Fruit fly (Drosophila melanogaster) whole organism, embryonic: Measurements from ENCODE around the gene CG6574.

Experiments
- Adf1 ChIP-seq: fragments of 200-800 bp; sonication (Bioruptor generic); IDR thresholded peaks from 2 replicates; pipeline ENCODE4 v1.3.6; 2022; ENCODE audit warnings: missing biosample characterization, missing genetic modification characterization
- Aef1 ChIP-seq: fragments of 200-800 bp; sonication (Bioruptor generic); IDR thresholded peaks from 3 replicates; pipeline ENCODE4 v1.3.6; 2022; ENCODE audit warnings: missing biosample characterization, missing genetic modification characterization
- Awh ChIP-seq: fragments of 200-800 bp; sonication (Bioruptor generic); IDR thresholded peaks from 2 replicates; pipeline ENCODE4, ENCODE4 v1.3.6; 2022; ENCODE audit warnings: missing biosample characterization, missing genetic modification characterization
- Bgb ChIP-seq: fragments of 200-800 bp; sonication (Bioruptor generic); IDR thresholded peaks from 2 replicates; pipeline ENCODE4 v1.3.6; 2022; ENCODE audit warnings: missing biosample characterization, missing genetic modification characterization; ENCODE audit not compliant: partially characterized antibody
- CG10147 ChIP-seq: fragments of 200-800 bp; sonication (Bioruptor generic); optimal IDR thresholded peaks from 2 replicates; lab custom pipeline; 2019; ENCODE audit warnings: missing biosample characterization, mild to moderate bottlenecking, missing genetic modification characterization, moderate library complexity
- CG10565 ChIP-seq: fragments of 200-800 bp; sonication (Bioruptor generic); optimal IDR thresholded peaks from 3 replicates; lab custom pipeline; 2016; ENCODE audit warnings: missing biosample characterization, mild to moderate bottlenecking, missing genetic modification characterization
- CG11247 ChIP-seq: fragments of 200-800 bp; sonication (Bioruptor generic); IDR thresholded peaks from 2 replicates; pipeline ENCODE4 v1.3.6; 2022; ENCODE audit warnings: missing biosample characterization, missing genetic modification characterization
- CG1233 ChIP-seq: fragments of 200-800 bp; sonication (Bioruptor generic); optimal IDR thresholded peaks from 4 replicates; lab custom pipeline; 2018; ENCODE audit warnings: missing biosample characterization, mild to moderate bottlenecking, missing genetic modification characterization
- CG13424 ChIP-seq: fragments of 200-800 bp; sonication (Bioruptor generic); optimal IDR thresholded peaks from 2 replicates; lab custom pipeline; 2019; ENCODE audit warnings: missing biosample characterization, mild to moderate bottlenecking, missing genetic modification characterization, moderate library complexity
- CG14050 ChIP-seq: fragments of 200-800 bp; sonication (Bioruptor generic); IDR thresholded peaks from 3 replicates; pipeline ENCODE4 v1.3.6; 2022; ENCODE audit warnings: missing biosample characterization, missing genetic modification characterization
- CG14710 ChIP-seq: fragments of 200-800 bp; sonication (Bioruptor generic); optimal IDR thresholded peaks from 3 replicates; lab custom pipeline; 2019; ENCODE audit warnings: missing biosample characterization, mild to moderate bottlenecking, missing genetic modification characterization, moderate library complexity
- CG15011 ChIP-seq: fragments of 200-800 bp; sonication (Bioruptor generic); optimal IDR thresholded peaks from 3 replicates; lab custom pipeline; 2018; ENCODE audit warnings: missing biosample characterization, mild to moderate bottlenecking, missing genetic modification characterization
- CG15269 ChIP-seq: fragments of 200-800 bp; sonication (Bioruptor generic); optimal IDR thresholded peaks from 2 replicates; lab custom pipeline; 2018; ENCODE audit warnings: missing biosample characterization, mild to moderate bottlenecking, missing genetic modification characterization, moderate library complexity
- CG1603 ChIP-seq: fragments of 200-800 bp; sonication (Bioruptor generic); optimal IDR thresholded peaks from 2 replicates; lab custom pipeline; 2019; ENCODE audit warnings: missing biosample characterization, mild to moderate bottlenecking, missing genetic modification characterization, moderate library complexity
- CG17361 ChIP-seq: fragments of 200-800 bp; sonication (Bioruptor generic); IDR thresholded peaks from 3 replicates; pipeline ENCODE4 v1.3.6; 2022; ENCODE audit warnings: missing biosample characterization, missing genetic modification characterization
- CG18262 ChIP-seq: fragments of 200-800 bp; optimal IDR thresholded peaks from 3 replicates; lab custom pipeline; 2019; ENCODE audit warnings: missing biosample characterization, mild to moderate bottlenecking, missing genetic modification characterization, moderate library complexity
- CG2875 ChIP-seq: fragments of 200-800 bp; sonication (Bioruptor generic); optimal IDR thresholded peaks from 2 replicates; lab custom pipeline; 2017; ENCODE audit warnings: missing biosample characterization, mild to moderate bottlenecking, missing genetic modification characterization, missing genetic modification reagents
- CG31388 ChIP-seq: fragments of 200-800 bp; sonication (Bioruptor generic); optimal IDR thresholded peaks from 2 replicates; lab custom pipeline; 2016; ENCODE audit warnings: missing biosample characterization, missing genetic modification characterization
- CG34422 ChIP-seq: fragments of 200-800 bp; sonication (Bioruptor generic); IDR thresholded peaks from 3 replicates; pipeline ENCODE4 v1.3.6; 2022; ENCODE audit warnings: missing biosample characterization, missing genetic modification characterization
- CG6683 ChIP-seq: fragments of 200-800 bp; sonication (Bioruptor generic); optimal IDR thresholded peaks from 2 replicates; lab custom pipeline; 2017; ENCODE audit warnings: missing biosample characterization, mild to moderate bottlenecking, missing genetic modification characterization, missing genetic modification reagents
- CG6791 ChIP-seq: fragments of 200-800 bp; sonication (Bioruptor generic); IDR thresholded peaks from 3 replicates; pipeline ENCODE4 v1.3.6; 2022; ENCODE audit warnings: missing biosample characterization, missing genetic modification characterization; ENCODE audit not compliant: partially characterized antibody
- CG6813 ChIP-seq: fragments of 200-800 bp; sonication (Bioruptor generic); optimal IDR thresholded peaks from 2 replicates; lab custom pipeline; 2017; ENCODE audit warnings: missing biosample characterization, missing genetic modification characterization, mild to moderate bottlenecking, moderate library complexity, missing genetic modification reagents
- CG7987 ChIP-seq: fragments of 200-800 bp; sonication (Bioruptor generic); optimal IDR thresholded peaks from 2 replicates; lab custom pipeline; 2018; ENCODE audit warnings: missing biosample characterization, mild to moderate bottlenecking, missing genetic modification characterization, moderate library complexity
- CG8388 ChIP-seq: fragments of 200-800 bp; sonication (Bioruptor generic); optimal IDR thresholded peaks from 2 replicates; lab custom pipeline; 2019; ENCODE audit warnings: missing biosample characterization, mild to moderate bottlenecking, missing genetic modification characterization, moderate library complexity
- CG9932 ChIP-seq: fragments of 200-800 bp; sonication (Bioruptor generic); IDR thresholded peaks from 2 replicates; pipeline ENCODE4 v1.3.6; 2022; ENCODE audit warnings: missing biosample characterization, missing genetic modification characterization
- CkIIα-i1 ChIP-seq: fragments of 200-800 bp; sonication (Bioruptor generic); IDR thresholded peaks from 2 replicates; pipeline ENCODE4 v1.3.6; 2022; ENCODE audit warnings: missing biosample characterization, missing genetic modification characterization
- CoRest ChIP-seq: fragments of 200-800 bp; sonication (Bioruptor generic); optimal IDR thresholded peaks from 3 replicates; lab custom pipeline; 2018; ENCODE audit warnings: missing biosample characterization, mild to moderate bottlenecking, missing genetic modification characterization, moderate library complexity
- Dip2 ChIP-seq: fragments of 200-800 bp; sonication (Bioruptor generic); IDR thresholded peaks from 2 replicates; pipeline ENCODE4 v1.3.6; 2022; ENCODE audit warnings: missing biosample characterization, missing genetic modification characterization
- ERR ChIP-seq: fragments of 200-800 bp; sonication (Bioruptor generic); optimal IDR thresholded peaks from 2 replicates; lab custom pipeline; 2016; ENCODE audit warnings: missing biosample characterization, missing genetic modification characterization
- Lhr ChIP-seq: fragments of 200-800 bp; sonication (Bioruptor generic); optimal IDR thresholded peaks from 3 replicates; lab custom pipeline; 2017; ENCODE audit warnings: mild to moderate bottlenecking, missing biosample characterization, missing genetic modification reagents, missing genetic modification characterization
- Sin3A ChIP-seq: fragments of >200 bp; optimal IDR thresholded peaks from 2 replicates; lab custom pipeline; 2018
- Sox102F ChIP-seq: fragments of 200-800 bp; sonication (Bioruptor generic); optimal IDR thresholded peaks from 2 replicates; lab custom pipeline; 2018; ENCODE audit warnings: missing biosample characterization, mild to moderate bottlenecking, missing genetic modification characterization, moderate library complexity
- Sry-β ChIP-seq: fragments of 200-800 bp; sonication (Bioruptor generic); optimal IDR thresholded peaks from 2 replicates; lab custom pipeline; 2018; ENCODE audit warnings: missing biosample characterization, mild to moderate bottlenecking, missing genetic modification characterization, moderate library complexity
- Tbp ChIP-seq: fragments of >200 bp; optimal IDR thresholded peaks from 2 replicates; lab custom pipeline; 2018; ENCODE audit warnings: missing biosample characterization, missing genetic modification characterization
- Vsx1 ChIP-seq: fragments of 200-800 bp; sonication (Bioruptor generic); optimal IDR thresholded peaks from 2 replicates; lab custom pipeline; 2017; ENCODE audit warnings: missing biosample characterization, mild to moderate bottlenecking, missing genetic modification characterization, missing genetic modification reagents
- ac ChIP-seq: fragments of 200-800 bp; sonication (Bioruptor generic); optimal IDR thresholded peaks from 3 replicates; lab custom pipeline; 2017; ENCODE audit warnings: missing biosample characterization, mild to moderate bottlenecking, missing genetic modification characterization
- bsh ChIP-seq, 2 experiments: fragments of 200-800 bp; sonication (Bioruptor generic); optimal IDR thresholded peaks; 2 replicates each; lab custom pipeline; 2017 to 2018; ENCODE audit warnings: mild to moderate bottlenecking in 2 of 2, missing biosample characterization in 2 of 2, missing genetic modification characterization in 2 of 2, moderate library complexity in 1 of 2
- dimm ChIP-seq: fragments of 200-800 bp; sonication (Bioruptor generic); IDR thresholded peaks from 2 replicates; pipeline ENCODE4 v1.3.6; 2022; ENCODE audit warnings: missing biosample characterization, missing genetic modification characterization
- dm ChIP-seq: fragments of 200-800 bp; sonication (Bioruptor generic); optimal IDR thresholded peaks from 3 replicates; lab custom pipeline; 2016; ENCODE audit warnings: missing biosample characterization, missing genetic modification characterization
- fru ChIP-seq: fragments of >200 bp; optimal IDR thresholded peaks from 2 replicates; lab custom pipeline; 2017
- gem ChIP-seq: fragments of 200-800 bp; sonication (Bioruptor generic); optimal IDR thresholded peaks from 2 replicates; lab custom pipeline; 2019; ENCODE audit warnings: missing biosample characterization, mild to moderate bottlenecking, missing genetic modification characterization, moderate library complexity
- gt ChIP-seq: fragments of 200-800 bp; sonication (Bioruptor generic); IDR thresholded peaks from 2 replicates; pipeline ENCODE4 v1.3.6; 2022; ENCODE audit warnings: missing biosample characterization, missing genetic modification characterization
- maf-S ChIP-seq: fragments of 200-800 bp; sonication (Bioruptor generic); optimal IDR thresholded peaks from 2 replicates; lab custom pipeline; 2016; ENCODE audit warnings: missing biosample characterization, missing genetic modification characterization
- nau ChIP-seq: fragments of 200-800 bp; sonication (Bioruptor generic); optimal IDR thresholded peaks from 3 replicates; lab custom pipeline; 2017; ENCODE audit warnings: missing biosample characterization, mild to moderate bottlenecking, missing genetic modification characterization, missing genetic modification reagents
- nerfin-1 ChIP-seq: fragments of 200-800 bp; sonication (Bioruptor generic); optimal IDR thresholded peaks from 3 replicates; lab custom pipeline; 2019; ENCODE audit warnings: missing biosample characterization, mild to moderate bottlenecking, missing genetic modification characterization, moderate library complexity
- repo ChIP-seq: fragments of 200-800 bp; sonication (Bioruptor generic); optimal IDR thresholded peaks from 2 replicates; lab custom pipeline; 2016; ENCODE audit warnings: missing biosample characterization, missing genetic modification characterization
- row ChIP-seq: fragments of 200-800 bp; sonication (Bioruptor generic); IDR thresholded peaks from 3 replicates; pipeline ENCODE4 v1.3.6; 2022; ENCODE audit warnings: missing biosample characterization, missing genetic modification characterization
- slou ChIP-seq: fragments of 200-800 bp; sonication (Bioruptor generic); optimal IDR thresholded peaks from 3 replicates; lab custom pipeline; 2016; ENCODE audit warnings: missing biosample characterization, missing genetic modification characterization
- tio ChIP-seq: fragments of 200-800 bp; sonication (Bioruptor generic); optimal IDR thresholded peaks from 2 replicates; lab custom pipeline; 2017; ENCODE audit warnings: missing biosample characterization, missing genetic modification characterization, inconsistent platforms
- twi ChIP-seq: fragments of 200-800 bp; optimal IDR thresholded peaks from 2 replicates; lab custom pipeline; 2019; ENCODE audit warnings: missing biosample characterization, mild to moderate bottlenecking, missing genetic modification characterization, moderate library complexity

CG6574 gene

dm6 chr3R:10885422-10886081 lies 22.8 kb upstream of the CG6574 start, which contains the start of gene Leash (continued):
- TF ChIP-seq CG10147 (no peak), gem (tag; lab: Kevin White, UChicago) (no peak), Sin3A (no peak), fru (lab: Kevin White, UChicago) (no peak), Tbp (GFP tag; lab: Kevin White, UChicago) (no peak), CG18262 (tag; lab: Kevin White, UChicago) (no peak), bsh (GFP tag; optimal IDR thresholded peaks at IDR 0.05; lab: Kevin White, UChicago) (peak in 1 of 2 experiments; percentile 7), CG13424 (tag; lab: Kevin White, UChicago) (no peak), CG15011 (no peak), CkIIα-i1 (GFP tag; lab: Robert Waterston, UW) (no peak), nau (no peak), dm (GFP tag; lab: Kevin White, UChicago) (no peak), CG6683 (GFP tag; lab: Kevin White, UChicago) (no peak), Sry-β (GFP tag; lab: Kevin White, UChicago) (peak; percentile 29), CG34422 (GFP tag; lab: Robert Waterston, UW) (peak; percentile 59; the same call in 1 of the 3 replicates), Bgb (GFP tag; lab: Robert Waterston, UW) (peak; percentile 30; the same call in 1 of the 2 replicates), CG2875 (GFP tag; lab: Kevin White, UChicago) (no peak), CG1233 (no peak), CG6813 (GFP tag; lab: Kevin White, UChicago) (no peak), nerfin-1 (tag; lab: Kevin White, UChicago) (peak; percentile 34), CG1603 (no peak), Awh (GFP tag; lab: Robert Waterston, UW) (no peak), CoRest (tag; lab: Kevin White, UChicago) (no peak), Lhr (GFP tag; lab: Kevin White, UChicago) (no peak), ac (GFP tag; lab: Kevin White, UChicago) (no peak), slou (GFP tag; lab: Kevin White, UChicago) (no peak), CG11247 (GFP tag; lab: Robert Waterston, UW) (no peak), Dip2 (no peak), ERR (GFP tag; lab: Kevin White, UChicago) (no peak), CG14710 (tag; lab: Kevin White, UChicago) (no peak), CG7987 (GFP tag; lab: Kevin White, UChicago) (no peak), twi (tag; lab: Kevin White, UChicago) (no peak), row (GFP tag; lab: Robert Waterston, UW) (peak; percentile 10; the same call in 1 of the 3 replicates), CG17361 (GFP tag; lab: Robert Waterston, UW) (no peak), repo (GFP tag; lab: Kevin White, UChicago) (no peak), Adf1 (GFP tag; lab: Robert Waterston, UW) (no peak), maf-S (GFP tag; lab: Kevin White, UChicago) (no peak), Vsx1 (GFP tag; lab: Kevin White, UChicago) (no peak), CG31388 (GFP tag; lab: Kevin White, UChicago) (no peak), CG10565 (no peak), gt (no peak), Sox102F (no peak), dimm (GFP tag; lab: Robert Waterston, UW) (no peak), CG14050 (GFP tag; lab: Robert Waterston, UW) (no peak), Aef1 (GFP tag; lab: Robert Waterston, UW) (peak; percentile 27; the same call in 1 of the 3 replicates), CG9932 (GFP tag; lab: Robert Waterston, UW) (no peak), tio (GFP tag; lab: Kevin White, UChicago) (no peak), CG15269 (tag; lab: Kevin White, UChicago) (no peak), CG6791 (peak; percentile 66; the same call in 2 of the 3 replicates), CG8388 (GFP tag; lab: Kevin White, UChicago) (no peak)
